Worm (Caenorhabditis elegans) whole organism, L4 larva: ENCODE data around the gene Y116A8C.9.
A peak's percentile ranks its signal among the peaks of the same experiment; 100 is the strongest.

Experiments
- T20F7.1 ChIP-seq: fragments of 200-800 bp; sonication (Bioruptor generic); optimal IDR thresholded peaks from 2 replicates; lab custom pipeline; 2018; ENCODE audit warnings: mild to moderate bottlenecking, missing genetic modification characterization, missing compliant biosample characterization
- Y75B8A.6 ChIP-seq: fragments of 200-800 bp; sonication (Bioruptor generic); IDR thresholded peaks from 2 replicates; pipeline ENCODE4 v1.3.6; 2022; ENCODE audit warnings: missing genetic modification reagents, missing genetic modification characterization, missing compliant biosample characterization
- aha-1 ChIP-seq: fragments of 150-350 bp; peaks from one replicate; lab custom pipeline; 2014; ENCODE audit warnings: missing biosample characterization, missing genetic modification characterization
- ama-1 ChIP-seq: fragments of 150-350 bp; optimal IDR thresholded peaks from 2 replicates; lab custom pipeline; 2014; ENCODE audit warnings: inconsistent platforms, mixed read lengths
- ceh-20 ChIP-seq: fragments of 200-800 bp; sonication (Bioruptor generic); IDR thresholded peaks from 2 replicates; pipeline ENCODE4 v1.3.6; 2022; ENCODE audit warnings: missing genetic modification reagents, missing genetic modification characterization, missing compliant biosample characterization
- ceh-28 ChIP-seq: fragments of 150-350 bp; optimal IDR thresholded peaks from 2 replicates; lab custom pipeline; 2014; ENCODE audit warnings: missing biosample characterization, missing genetic modification reagents, missing genetic modification characterization
- ceh-44 ChIP-seq: fragments of 200-800 bp; sonication (Bioruptor generic); IDR thresholded peaks from 2 replicates; pipeline ENCODE4 v1.3.6; 2022; ENCODE audit warnings: missing genetic modification reagents, missing genetic modification characterization, missing compliant biosample characterization
- ces-1 ChIP-seq: fragments of 150-350 bp; sonication (generic microtip); optimal IDR thresholded peaks from 4 replicates; lab custom pipeline; 2014; ENCODE audit warnings: missing biosample characterization, missing genetic modification reagents, missing genetic modification characterization
- daf-12 ChIP-seq: fragments of 150-350 bp; optimal IDR thresholded peaks from 2 replicates; lab custom pipeline; 2014; ENCODE audit warnings: missing biosample characterization, missing genetic modification reagents, missing genetic modification characterization
- daf-16 ChIP-seq, 3 experiments: sonication (generic microtip); optimal IDR thresholded peaks; 2 replicates each; lab custom pipeline; 2016 to 2017; ENCODE audit warnings: missing genetic modification characterization in 3 of 3, missing genetic modification reagents in 3 of 3, mild to moderate bottlenecking in 2 of 3, missing compliant biosample characterization in 2 of 3, missing biosample characterization in 1 of 3, moderate library complexity in 1 of 3
- daf-19 ChIP-seq: fragments of 200-800 bp; sonication (Bioruptor generic); conservative IDR thresholded peaks from 2 replicates; pipeline ENCODE4 v1.3.6; 2022; ENCODE audit warnings: missing genetic modification characterization, missing compliant biosample characterization
- daf-8 ChIP-seq: fragments of 200-800 bp; sonication (Bioruptor generic); IDR thresholded peaks from 2 replicates; pipeline ENCODE4 v1.3.6; 2022; ENCODE audit warnings: missing genetic modification characterization, missing compliant biosample characterization
- dmd-9 ChIP-seq: fragments of 200-800 bp; sonication (Bioruptor generic); IDR thresholded peaks from 2 replicates; pipeline ENCODE4 v1.3.6; 2022; ENCODE audit warnings: missing genetic modification reagents, missing genetic modification characterization, missing compliant biosample characterization
- duxl-1 ChIP-seq: sonication (generic microtip); optimal IDR thresholded peaks from 2 replicates; lab custom pipeline; 2016; ENCODE audit warnings: mild to moderate bottlenecking, missing genetic modification characterization, moderate library complexity, missing compliant biosample characterization; ENCODE audit not compliant: poor library complexity
- egl-27 ChIP-seq: sonication (generic microtip); optimal IDR thresholded peaks from 3 replicates; lab custom pipeline; 2017; ENCODE audit warnings: missing biosample characterization, missing genetic modification reagents, missing genetic modification characterization
- egl-43 ChIP-seq: fragments of 200-800 bp; sonication (Bioruptor generic); IDR thresholded peaks from 2 replicates; pipeline ENCODE4 v1.3.6; 2022; ENCODE audit warnings: missing genetic modification reagents, missing genetic modification characterization, missing compliant biosample characterization
- fkh-10 ChIP-seq: fragments of 150-350 bp; optimal IDR thresholded peaks from 2 replicates; lab custom pipeline; 2014; ENCODE audit warnings: missing biosample characterization, missing genetic modification reagents, missing genetic modification characterization
- lin-15B ChIP-seq: fragments of 150-350 bp; sonication (generic microtip); optimal IDR thresholded peaks from 3 replicates; lab custom pipeline; 2014; ENCODE audit warnings: missing biosample characterization, missing genetic modification characterization
- lin-38 ChIP-seq: fragments of 200-800 bp; sonication (Bioruptor generic); IDR thresholded peaks from 2 replicates; pipeline ENCODE4 v1.3.6; 2022; ENCODE audit warnings: missing genetic modification reagents, missing genetic modification characterization, missing compliant biosample characterization
- madf-9 ChIP-seq: fragments of 200-800 bp; sonication (Bioruptor generic); conservative IDR thresholded peaks from 2 replicates; pipeline ENCODE4 v1.3.6; 2022; ENCODE audit warnings: missing genetic modification reagents, missing genetic modification characterization, missing compliant biosample characterization
- mes-2 ChIP-seq: sonication (generic microtip); optimal IDR thresholded peaks from 2 replicates; lab custom pipeline; 2016; ENCODE audit warnings: missing genotype, mild to moderate bottlenecking, missing genetic modification characterization, missing compliant biosample characterization; ENCODE audit not compliant: poor library complexity, severe bottlenecking
- mxl-2 ChIP-seq: fragments of 200-800 bp; sonication (Bioruptor generic); conservative IDR thresholded peaks from 2 replicates; pipeline ENCODE4 v1.3.6; 2022; ENCODE audit warnings: missing genetic modification reagents, missing genetic modification characterization, missing compliant biosample characterization
- nhr-102 ChIP-seq: sonication (generic microtip); optimal IDR thresholded peaks from 2 replicates; lab custom pipeline; 2016; ENCODE audit warnings: mild to moderate bottlenecking, missing genetic modification characterization, moderate library complexity, missing compliant biosample characterization
- nhr-11 ChIP-seq: fragments of 150-350 bp; optimal IDR thresholded peaks from 2 replicates; lab custom pipeline; 2014; ENCODE audit warnings: missing biosample characterization, missing genetic modification characterization
- pha-4 ChIP-seq, 2 experiments: fragments of 150-350 bp in 1 of 2; fragments of 200-800 bp in 1 of 2; sonication (Bioruptor generic) in 1 of 2; IDR thresholded peaks in 1 of 2; optimal IDR thresholded peaks in 1 of 2; 2 replicates each; pipeline versions ENCODE4 v1.3.6 to Lab custom; 2014 to 2022; ENCODE audit warnings: missing genetic modification characterization in 2 of 2, missing genetic modification reagents in 2 of 2, missing biosample characterization in 1 of 2, missing compliant biosample characterization in 1 of 2
- php-3 ChIP-seq: fragments of 200-800 bp; sonication (Bioruptor generic); IDR thresholded peaks from 2 replicates; pipeline ENCODE4 v1.3.6; 2022; ENCODE audit warnings: missing genetic modification reagents, missing genetic modification characterization, missing compliant biosample characterization
- pqm-1 ChIP-seq: sonication (generic microtip); optimal IDR thresholded peaks from 2 replicates; lab custom pipeline; 2017; ENCODE audit warnings: missing biosample characterization, missing genetic modification characterization
- set-16 ChIP-seq: fragments of 200-800 bp; sonication (Bioruptor generic); IDR thresholded peaks from 2 replicates; pipeline ENCODE4 v1.3.6; 2022; ENCODE audit warnings: missing genetic modification reagents, missing genetic modification characterization, missing compliant biosample characterization
- spr-3 ChIP-seq: fragments of 200-800 bp; sonication (Bioruptor generic); optimal IDR thresholded peaks from 2 replicates; lab custom pipeline; 2018; ENCODE audit warnings: mild to moderate bottlenecking, missing genetic modification characterization, missing compliant biosample characterization
- unc-62 ChIP-seq, 3 experiments: fragments of 150-350 bp in 1 of 3; sonication (generic microtip); optimal IDR thresholded peaks in 2 of 3; peaks in 1 of 3; 1 replicate in 1 of 3; 2 replicates in 2 of 3; lab custom pipeline; 2014 to 2017; ENCODE audit warnings: missing biosample characterization in 3 of 3, missing genetic modification characterization in 3 of 3, missing genetic modification reagents in 3 of 3, missing genotype in 1 of 3
- vab-7 ChIP-seq: fragments of 200-800 bp; sonication (Bioruptor generic); IDR thresholded peaks from 2 replicates; pipeline ENCODE4 v1.3.6; 2022; ENCODE audit warnings: missing genetic modification reagents, missing genetic modification characterization, missing compliant biosample characterization
- zfp-2 ChIP-seq: sonication (generic microtip); optimal IDR thresholded peaks from 2 replicates; lab custom pipeline; 2016; ENCODE audit warnings: mild to moderate bottlenecking, missing genetic modification characterization, missing compliant biosample characterization
- zfp-3 ChIP-seq: fragments of 200-800 bp; sonication (Bioruptor generic); conservative IDR thresholded peaks from 2 replicates; pipeline ENCODE4 v1.3.6; 2022; ENCODE audit warnings: missing genetic modification reagents, missing genetic modification characterization, missing compliant biosample characterization

Y116A8C.9 gene

DNA sequence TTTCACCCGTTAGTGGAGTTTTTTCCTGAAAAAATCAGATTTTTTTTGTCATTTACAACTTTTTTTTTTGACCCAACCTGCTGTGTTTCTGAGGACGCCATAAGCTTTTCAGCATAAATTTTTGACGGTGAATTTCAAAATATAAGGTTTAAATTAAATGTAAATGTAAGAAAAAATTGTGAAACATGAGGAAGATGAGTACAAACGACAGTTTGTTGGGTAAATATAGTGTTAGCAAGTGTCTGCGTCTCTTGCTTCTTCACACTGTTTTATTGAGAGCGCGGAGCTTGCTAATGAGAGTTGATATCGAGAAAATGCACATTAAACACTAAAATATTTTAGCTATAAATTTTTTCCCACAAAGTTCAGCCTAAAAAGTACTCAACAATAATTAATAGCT, 23.8 kb upstream of the Y116A8C.9 start, which contains the start of gene rom-3:
TSS of gene rom-3 (minus strand) at position 101 of the 400 bp plus-strand sequence.
- TF ChIP-seq mxl-2 (no peak), unc-62 (GFP tag; optimal IDR thresholded peaks at IDR 0.05 in 1 of 2; lab: Kevin White, UChicago) (peak in 1 of 2 experiments; percentile 49), unc-62 (tag; optimal IDR thresholded peaks at IDR 0.05; lab: Kevin White, UChicago) (no peak)
- TF ChIP-seq, all 104 proteins: peak for 1

DNA sequence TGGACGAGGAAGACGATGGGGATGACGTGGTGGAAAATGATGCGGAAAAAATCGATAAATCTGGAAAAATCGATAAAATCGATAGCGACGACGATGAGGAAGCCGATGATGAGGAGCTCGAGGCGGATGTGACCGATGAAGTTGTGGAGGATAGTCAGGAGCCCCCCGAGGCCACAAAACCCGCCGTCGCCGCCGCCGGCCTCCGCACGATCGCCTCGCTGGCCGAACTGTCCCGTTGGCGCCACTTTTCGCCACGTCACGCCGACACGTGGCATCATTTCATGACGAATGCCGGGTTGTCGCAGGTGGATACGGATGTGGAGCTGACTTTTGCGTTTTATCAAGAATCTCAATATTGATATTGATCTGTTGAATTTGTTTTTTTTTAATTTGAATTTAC, 15.8 kb upstream of the Y116A8C.9 start:
- no peak for TF ChIP-seq pqm-1
- TF ChIP-seq madf-9: no peak
- 0 out of 2 replicates have a peak, but pooled peaks have one; percentile 48 for TF ChIP-seq egl-43 (GFP tag; lab: Robert Waterston, UW)
- TF ChIP-seq pha-4 (GFP tag; IDR thresholded peaks at IDR 0.05; lab: Robert Waterston, UW): no peak
- TF ChIP-seq pha-4 (tag; optimal IDR thresholded peaks at IDR 0.05; lab: Kevin White, UChicago): no peak
- TF ChIP-seq fkh-10: no peak
- TF ChIP-seq egl-27 (tag; lab: Kevin White, UChicago): no peak
- no peak for TF ChIP-seq ces-1 (GFP tag; lab: Kevin White, UChicago)
- no peak for TF ChIP-seq duxl-1 (tag; lab: Kevin White, UChicago)
- TF ChIP-seq ama-1 (lab: Kevin White, UChicago): no peak
- peak; percentile 93 for TF ChIP-seq set-16
- no peak for TF ChIP-seq daf-12
- TF ChIP-seq ceh-28 (tag; lab: Kevin White, UChicago): peak; percentile 72
- TF ChIP-seq zfp-3 (GFP tag; lab: Robert Waterston, UW): no peak

DNA sequence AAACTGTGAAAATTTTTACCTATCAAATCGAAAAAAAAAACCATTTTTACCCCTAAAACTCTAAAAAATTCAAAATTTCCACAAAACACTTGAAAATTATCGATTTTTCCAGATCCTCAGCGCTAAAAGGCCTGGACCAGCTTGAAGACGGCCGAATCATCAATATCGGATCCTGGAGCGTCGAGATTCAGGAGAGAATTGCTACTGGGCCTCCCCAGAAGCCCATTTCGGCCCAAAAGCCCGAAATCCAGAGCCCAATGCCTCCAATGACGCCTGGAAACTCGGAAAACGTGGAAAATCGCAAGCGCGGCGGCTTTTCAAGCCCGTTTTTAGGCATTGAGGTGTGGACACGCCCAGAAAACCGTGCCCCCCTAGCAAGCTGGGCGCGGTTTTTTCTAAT, 5.8 kb upstream of the Y116A8C.9 start:
- TF ChIP-seq T20F7.1: no peak
- TF ChIP-seq set-16: peak; percentile 52
- TF ChIP-seq Y75B8A.6 (GFP tag; lab: Robert Waterston, UW): no peak
- TF ChIP-seq aha-1 (tag; lab: Kevin White, UChicago): peak; percentile 82
- TF ChIP-seq spr-3 (GFP tag; lab: Kevin White, UChicago): no peak

DNA sequence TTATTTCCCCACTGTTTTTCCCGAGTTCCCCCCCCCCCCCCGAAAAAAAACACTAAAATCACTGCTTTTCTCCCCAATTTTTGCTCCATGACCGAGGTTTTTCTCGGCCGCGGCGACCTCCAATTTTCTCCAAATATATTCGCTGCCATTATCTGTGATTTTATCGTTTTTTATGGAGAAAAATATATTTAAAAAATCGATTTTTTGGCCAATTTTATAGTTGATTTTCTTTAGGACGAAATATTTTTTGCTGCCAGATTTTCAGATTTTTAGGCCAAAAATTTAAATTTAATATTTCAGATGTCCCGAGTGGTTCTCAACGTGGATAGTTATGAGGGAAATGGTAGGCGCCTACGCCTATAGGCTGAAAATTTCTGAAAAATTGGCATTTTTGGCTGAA, 3.2 kb upstream of the Y116A8C.9 start, which contains the start of gene rad-54.B:
TSS of gene rad-54.B (plus strand) at position 301 of the 400 bp plus-strand sequence.
- TF ChIP-seq ama-1 (lab: Kevin White, UChicago): peak; percentile 16
- no peak for TF ChIP-seq php-3 (GFP tag; lab: Robert Waterston, UW)

DNA sequence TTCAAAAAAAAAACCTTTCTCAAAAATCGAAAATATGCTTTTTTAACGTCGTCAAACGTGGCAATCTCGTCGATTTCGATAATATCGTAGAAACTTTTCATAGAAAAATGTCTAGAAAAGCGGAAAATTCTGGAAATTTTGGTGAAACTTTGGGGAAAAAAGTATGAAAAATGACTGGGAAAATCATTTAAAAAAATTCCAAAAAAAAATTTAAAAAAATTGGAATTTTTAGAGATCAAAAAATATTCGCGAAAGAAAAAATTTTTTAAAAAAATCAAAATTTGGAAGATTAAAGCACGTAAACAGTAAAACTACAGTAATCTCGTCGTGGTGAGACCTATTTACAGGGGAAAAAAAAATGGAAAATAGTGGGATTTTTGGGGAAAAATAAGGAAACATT, 7.6 kb downstream of the Y116A8C.9 start, which contains the start of gene Y116A8C.10:
TSS of gene Y116A8C.10 (minus strand) at position 101 of the 400 bp plus-strand sequence.
- TF ChIP-seq daf-8 (GFP tag; lab: Robert Waterston, UW) (no peak), dmd-9 (GFP tag; lab: Robert Waterston, UW) (no peak), vab-7 (GFP tag; lab: Robert Waterston, UW) (no peak), lin-15B (no peak), lin-38 (GFP tag; lab: Robert Waterston, UW) (no peak), daf-16 (GFP tag; optimal IDR thresholded peaks at IDR 0.05; lab: Kevin White, UChicago) (no peak), daf-16 (tag; optimal IDR thresholded peaks at IDR 0.05; lab: Kevin White, UChicago) (no peak), unc-62 (GFP tag; optimal IDR thresholded peaks at IDR 0.05 in 1 of 2; lab: Kevin White, UChicago) (no peak), unc-62 (tag; optimal IDR thresholded peaks at IDR 0.05; lab: Kevin White, UChicago) (no peak), ama-1 (lab: Kevin White, UChicago) (no peak), zfp-2 (tag; lab: Kevin White, UChicago) (no peak), nhr-11 (tag; lab: Kevin White, UChicago) (no peak), ceh-20 (GFP tag; lab: Robert Waterston, UW) (no peak), mes-2 (no peak), daf-19 (no peak), ceh-44 (GFP tag; lab: Robert Waterston, UW) (no peak), nhr-102 (tag; lab: Kevin White, UChicago) (no peak)
